Worm (Caenorhabditis elegans): ENCODE data around the gene F45E12.6.
A peak's percentile ranks its signal among the peaks of the same experiment; 100 is the strongest.

The F45E12.6 gene

ce11 chrII:7295917-7296316, 18.1 kb downstream of the F45E12.6 start, which contains the start of gene C30G12.6:
Gene C30G12.6, minus strand, starts transcription at chrII:7296017.
- TF ChIP-seq D1046.2 (GFP tag; IDR thresholded peaks at IDR 0.05) (no peak), cey-2 (tag; optimal IDR thresholded peaks at IDR 0.05; ENCODE audit: borderline replicate concordance, insufficient read depth) (no peak), skn-1 (tag; optimal IDR thresholded peaks at IDR 0.05) (no peak), F26F4.8 (GFP tag; conservative IDR thresholded peaks at IDR 0.05) (no peak), lin-38 (GFP tag; IDR thresholded peaks at IDR 0.05) (no peak), unc-39 (tag; optimal IDR thresholded peaks at IDR 0.05) (no peak), Y48G9A.11 (GFP tag; IDR thresholded peaks at IDR 0.05) (no peak), F10B5.3 (tag; optimal IDR thresholded peaks at IDR 0.05) (no peak), madf-9 (GFP tag; conservative IDR thresholded peaks at IDR 0.05) (no peak), ceh-20 (GFP tag; IDR thresholded peaks at IDR 0.05) (no peak), hif-1 (tag; optimal IDR thresholded peaks at IDR 0.05) (no peak), daf-8 (GFP tag; IDR thresholded peaks at IDR 0.05) (no peak), attf-4 (tag; optimal IDR thresholded peaks at IDR 0.05) (no peak), lin-29 (GFP tag; IDR thresholded peaks at IDR 0.05) (no peak), tag-97 (GFP tag; IDR thresholded peaks at IDR 0.05) (no peak), daf-16 (GFP tag; optimal IDR thresholded peaks at IDR 0.05) (no peak), daf-16 (tag; optimal IDR thresholded peaks at IDR 0.05) (no peak), spr-1 (tag; optimal IDR thresholded peaks at IDR 0.05) (no peak), set-16 (GFP tag; IDR thresholded peaks at IDR 0.05) (no peak), mdl-1 (tag; optimal IDR thresholded peaks at IDR 0.05) (no peak)

- TF ChIP-seq zip-11 (GFP tag; IDR thresholded peaks at IDR 0.05) (no peak), unc-62 (GFP tag; optimal IDR thresholded peaks at IDR 0.05 in 1 of 2) (peak in 1 of 2 experiments; percentile 75), unc-62 (tag; optimal IDR thresholded peaks at IDR 0.05) (no peak), mdt-29 (GFP tag; IDR thresholded peaks at IDR 0.05) (0 out of 2 replicates have a peak, but pooled peaks have one; percentile 13), T20F7.1 (GFP tag; optimal IDR thresholded peaks at IDR 0.05) (peak; percentile 55), lin-1 (GFP tag; IDR thresholded peaks at IDR 0.05) (peak; percentile 69), nhr-102 (tag; optimal IDR thresholded peaks at IDR 0.05) (peak; percentile 86), nhr-25 (tag; optimal IDR thresholded peaks at IDR 0.05; ENCODE audit: borderline replicate concordance, insufficient read depth) (no peak), dve-1 (tag; optimal IDR thresholded peaks at IDR 0.05; ENCODE audit: insufficient read depth) (peak; percentile 90), php-3 (GFP tag; IDR thresholded peaks at IDR 0.05) (peak; percentile 94), daf-16 (GFP tag; optimal IDR thresholded peaks at IDR 0.05) (peak in 1 of 2 experiments; percentile 92), daf-16 (tag; optimal IDR thresholded peaks at IDR 0.05) (peak; percentile 90), ceh-20 (GFP tag; IDR thresholded peaks at IDR 0.05) (peak; percentile 88), aly-2 (tag; optimal IDR thresholded peaks at IDR 0.05) (no peak), aha-1 (tag) (peak; percentile 36), tra-1 (GFP tag; IDR thresholded peaks at IDR 0.05) (peak; percentile 89), hlh-11 (tag; optimal IDR thresholded peaks at IDR 0.05) (peak; percentile 69), snpc-4 (tag; optimal IDR thresholded peaks at IDR 0.05) (no peak), Y48G9A.11 (GFP tag; IDR thresholded peaks at IDR 0.05) (no peak), vab-7 (GFP tag; IDR thresholded peaks at IDR 0.05) (no peak), dmd-6 (GFP tag; IDR thresholded peaks at IDR 0.05) (peak; percentile 100), pqm-1 (tag; optimal IDR thresholded peaks at IDR 0.05) (peak; percentile 65), nhr-28 (tag; optimal IDR thresholded peaks at IDR 0.05) (peak; percentile 58), nhr-48 (tag; optimal IDR thresholded peaks at IDR 0.05) (peak; percentile 95)
Observed at ce11 chrII:7289923-7290476, 24.0 kb downstream of the F45E12.6 start, which contains the start of gene C30G12.2. Gene C30G12.2, plus strand, starts transcription at chrII:7290426.

Data from whole organism, L4 larva.